Worm (Caenorhabditis elegans): ENCODE data around the gene tag-123.

DNA sequence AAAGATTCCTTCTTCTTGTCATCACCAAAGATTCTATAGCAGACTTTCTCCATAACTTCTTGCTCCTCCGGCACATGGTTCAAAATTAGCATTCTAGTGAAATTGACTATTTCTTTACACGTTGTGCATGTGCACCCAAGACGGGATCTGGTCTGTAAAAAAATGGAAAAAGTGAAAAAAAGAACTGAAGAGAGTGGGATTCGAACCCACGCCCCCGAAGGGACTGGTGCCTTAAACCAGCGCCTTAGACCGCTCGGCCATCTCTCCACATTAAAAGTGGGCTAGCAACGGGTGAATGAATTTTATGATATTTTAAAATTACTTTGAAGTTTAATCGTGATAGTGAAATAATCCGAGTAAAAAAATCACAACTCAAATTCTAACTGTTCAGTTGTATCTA is 4.1 kb downstream of the tag-123 start:
- no peak for TF ChIP-seq sea-1 (GFP tag; conservative IDR thresholded peaks at IDR 0.05)
- no peak for TF ChIP-seq F13C5.2 (tag; optimal IDR thresholded peaks at IDR 0.05)

Data from whole organism, early embryonic.